Worm (Caenorhabditis elegans) whole organism, early embryonic: Measurements from ENCODE around the gene nhr-32.

Experiments
- ceh-36 ChIP-seq: sonication (generic microtip); optimal IDR thresholded peaks from 2 replicates; lab custom pipeline; 2016; ENCODE audit warnings: missing genetic modification characterization, inconsistent platforms, missing compliant biosample characterization
- hnd-1 ChIP-seq: sonication (generic microtip); optimal IDR thresholded peaks from 2 replicates; lab custom pipeline; 2016; ENCODE audit warnings: missing genetic modification characterization, missing compliant biosample characterization

DNA sequence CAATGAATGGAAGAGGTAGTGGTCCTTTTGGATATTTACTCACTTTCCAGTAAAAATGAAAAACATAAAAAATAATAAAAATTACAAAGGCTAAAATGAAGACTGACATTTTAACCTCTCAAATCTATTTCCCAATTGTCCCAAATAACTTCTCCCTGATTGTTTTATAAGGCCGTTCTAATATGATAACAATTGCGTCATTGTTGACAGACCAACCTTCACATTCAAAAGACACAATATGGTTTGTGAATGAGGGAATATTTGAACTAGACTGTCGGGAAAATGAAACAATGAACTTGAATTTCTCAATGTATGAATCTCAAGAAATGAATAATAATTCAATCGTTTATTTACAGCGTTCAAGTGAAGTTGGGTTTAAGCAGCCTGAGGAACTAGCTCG, 15.5 kb downstream of the nhr-32 start, which contains the start of gene cyp-14A1:
- TF ChIP-seq ceh-36 (tag; lab: Kevin White, UChicago) (no peak), hnd-1 (tag; lab: Kevin White, UChicago) (no peak)
